Worm (Caenorhabditis elegans) whole organism, L1 larva: ENCODE results near the gene tpra-1.

Source experiments
- C04F5.9 ChIP-seq: sonication (generic microtip); optimal IDR thresholded peaks from 2 replicates; lab custom pipeline; 2016; ENCODE audit warnings: missing genetic modification characterization, missing compliant biosample characterization
- C16A3.4 ChIP-seq: fragments of 150-350 bp; optimal IDR thresholded peaks from 2 replicates; lab custom pipeline; 2014; ENCODE audit warnings: missing biosample characterization, missing genetic modification characterization
- alr-1 ChIP-seq: fragments of 200-800 bp; sonication (Bioruptor generic); optimal IDR thresholded peaks from 2 replicates; lab custom pipeline; 2018; ENCODE audit warnings: borderline replicate concordance, mild to moderate bottlenecking, missing genetic modification characterization, missing compliant biosample characterization
- ceh-63 ChIP-seq: fragments of 200-800 bp; sonication (Bioruptor generic); optimal IDR thresholded peaks from 2 replicates; lab custom pipeline; 2018; ENCODE audit warnings: mild to moderate bottlenecking, missing genetic modification characterization, missing compliant biosample characterization
- ceh-8 ChIP-seq: fragments of 200-800 bp; sonication (Bioruptor generic); optimal IDR thresholded peaks from 2 replicates; lab custom pipeline; 2018; ENCODE audit warnings: mild to moderate bottlenecking, missing genetic modification characterization, moderate library complexity, missing compliant biosample characterization
- ceh-88 ChIP-seq: fragments of 200-800 bp; sonication (Bioruptor generic); IDR thresholded peaks from 2 replicates; pipeline ENCODE4 v1.3.6; 2022; ENCODE audit warnings: missing genetic modification characterization, missing compliant biosample characterization
- ceh-90 ChIP-seq: sonication (generic microtip); optimal IDR thresholded peaks from 2 replicates; lab custom pipeline; 2016; ENCODE audit warnings: missing genetic modification characterization, missing compliant biosample characterization
- efl-3 ChIP-seq: fragments of 200-800 bp; sonication (Bioruptor generic); optimal IDR thresholded peaks from 2 replicates; lab custom pipeline; 2018; ENCODE audit warnings: mild to moderate bottlenecking, missing genetic modification characterization, missing compliant biosample characterization
- egl-13 ChIP-seq: sonication (generic microtip); optimal IDR thresholded peaks from 2 replicates; lab custom pipeline; 2016; ENCODE audit warnings: missing genotype, missing genetic modification reagents, missing genetic modification characterization, missing compliant biosample characterization
- egl-27 ChIP-seq, 2 experiments: fragments of 150-350 bp in 1 of 2; sonication (generic microtip); optimal IDR thresholded peaks; 3 replicates each; lab custom pipeline; 2017 to 2018; ENCODE audit warnings: missing biosample characterization in 2 of 2, missing genetic modification characterization in 2 of 2, missing genetic modification reagents in 2 of 2
- fkh-10 ChIP-seq: sonication (generic microtip); optimal IDR thresholded peaks from 2 replicates; lab custom pipeline; 2017; ENCODE audit warnings: missing biosample characterization, missing genetic modification reagents, missing genetic modification characterization
- fkh-8 ChIP-seq: sonication (generic microtip); optimal IDR thresholded peaks from 2 replicates; lab custom pipeline; 2016; ENCODE audit warnings: mild to moderate bottlenecking, missing genetic modification characterization, missing compliant biosample characterization
- hlh-4 ChIP-seq: sonication (generic microtip); optimal IDR thresholded peaks from 2 replicates; lab custom pipeline; 2016; ENCODE audit warnings: mild to moderate bottlenecking, missing genetic modification characterization, missing compliant biosample characterization
- hpl-2 ChIP-seq: fragments of 150-350 bp; optimal IDR thresholded peaks from 2 replicates; lab custom pipeline; 2014; ENCODE audit warnings: missing biosample characterization, missing genetic modification reagents, missing genetic modification characterization
- irx-1 ChIP-seq: sonication (generic microtip); optimal IDR thresholded peaks from 2 replicates; lab custom pipeline; 2016; ENCODE audit warnings: missing genetic modification characterization, missing compliant biosample characterization
- lin-13 ChIP-seq: fragments of 150-350 bp; optimal IDR thresholded peaks from 2 replicates; lab custom pipeline; 2014; ENCODE audit warnings: missing biosample characterization, missing genetic modification reagents, missing genetic modification characterization
- lin-14 ChIP-seq: fragments of 200-800 bp; sonication (Bioruptor generic); optimal IDR thresholded peaks from 2 replicates; lab custom pipeline; 2018; ENCODE audit warnings: mild to moderate bottlenecking, missing genetic modification characterization, moderate library complexity, missing compliant biosample characterization
- lin-15B ChIP-seq: fragments of 150-350 bp; sonication (generic microtip); optimal IDR thresholded peaks from 3 replicates; lab custom pipeline; 2014; ENCODE audit warnings: missing biosample characterization, missing genetic modification characterization
- lin-35 ChIP-seq, 2 experiments: fragments of 150-350 bp; optimal IDR thresholded peaks; 2 replicates each; lab custom pipeline; 2014; ENCODE audit warnings: missing biosample characterization in 2 of 2, missing genetic modification characterization in 2 of 2, missing genetic modification reagents in 2 of 2
- lsy-2 ChIP-seq, 2 experiments: fragments of 150-350 bp; optimal IDR thresholded peaks; 2 replicates each; lab custom pipeline; 2014; ENCODE audit warnings: missing biosample characterization in 2 of 2, missing genetic modification characterization in 2 of 2
- mab-9 ChIP-seq: fragments of 200-800 bp; sonication (Bioruptor generic); IDR thresholded peaks from 2 replicates; pipeline ENCODE4 v1.3.6; 2022; ENCODE audit warnings: missing genetic modification reagents, missing genetic modification characterization, missing compliant biosample characterization
- mdl-1 ChIP-seq, 2 experiments: fragments of 150-350 bp; optimal IDR thresholded peaks; 2 replicates each; lab custom pipeline; 2014 to 2017; ENCODE audit warnings: missing biosample characterization in 2 of 2, missing genetic modification characterization in 2 of 2, inconsistent platforms in 1 of 2
- mef-2 ChIP-seq: fragments of 150-350 bp; optimal IDR thresholded peaks from 2 replicates; lab custom pipeline; 2014; ENCODE audit warnings: missing biosample characterization, missing genetic modification characterization
- mep-1 ChIP-seq: fragments of 150-350 bp; optimal IDR thresholded peaks from 2 replicates; lab custom pipeline; 2014; ENCODE audit warnings: missing biosample characterization, missing genetic modification characterization
- nhr-19 ChIP-seq: fragments of 200-800 bp; sonication (Bioruptor generic); conservative IDR thresholded peaks from 2 replicates; pipeline ENCODE4 v1.3.6; 2022; ENCODE audit warnings: missing genetic modification characterization, missing compliant biosample characterization
- nhr-28 ChIP-seq: fragments of 150-350 bp; optimal IDR thresholded peaks from 2 replicates; lab custom pipeline; 2014; ENCODE audit warnings: missing biosample characterization, missing genetic modification characterization
- nhr-76 ChIP-seq: sonication (generic microtip); optimal IDR thresholded peaks from 2 replicates; lab custom pipeline; 2017; ENCODE audit warnings: missing biosample characterization, missing genetic modification characterization
- nhr-84 ChIP-seq: sonication (generic microtip); optimal IDR thresholded peaks from 2 replicates; lab custom pipeline; 2017; ENCODE audit warnings: missing biosample characterization, missing genetic modification characterization
- nhr-90 ChIP-seq: sonication (generic microtip); optimal IDR thresholded peaks from 2 replicates; lab custom pipeline; 2016; ENCODE audit warnings: mild to moderate bottlenecking, missing genetic modification characterization, missing compliant biosample characterization; ENCODE audit not compliant: poor library complexity
- rnt-1 ChIP-seq: sonication (generic microtip); optimal IDR thresholded peaks from 2 replicates; lab custom pipeline; 2016; ENCODE audit warnings: mild to moderate bottlenecking, missing genetic modification characterization, moderate library complexity, missing compliant biosample characterization
- snu-23 ChIP-seq: sonication (generic microtip); optimal IDR thresholded peaks from 2 replicates; lab custom pipeline; 2016; ENCODE audit warnings: missing genetic modification characterization, missing compliant biosample characterization
- sox-4 ChIP-seq: sonication (generic microtip); optimal IDR thresholded peaks from 2 replicates; lab custom pipeline; 2016; ENCODE audit warnings: missing genetic modification characterization, missing compliant biosample characterization
- sptf-1 ChIP-seq: fragments of 150-350 bp; optimal IDR thresholded peaks from 2 replicates; lab custom pipeline; 2014; ENCODE audit warnings: missing biosample characterization, missing genetic modification characterization
- tbx-2 ChIP-seq: sonication (generic microtip); optimal IDR thresholded peaks from 2 replicates; lab custom pipeline; 2016; ENCODE audit warnings: missing genetic modification characterization, missing compliant biosample characterization
- tlp-1 ChIP-seq: fragments of 150-350 bp; optimal IDR thresholded peaks from 2 replicates; lab custom pipeline; 2014; ENCODE audit warnings: missing biosample characterization, missing genetic modification characterization
- unc-130 ChIP-seq: fragments of 150-350 bp; optimal IDR thresholded peaks from 2 replicates; lab custom pipeline; 2017; ENCODE audit warnings: missing biosample characterization, missing genetic modification characterization, inconsistent platforms
- unc-98 ChIP-seq: fragments of 200-800 bp; sonication (Bioruptor generic); IDR thresholded peaks from 2 replicates; pipeline ENCODE4 v1.3.6; 2022; ENCODE audit warnings: missing genetic modification characterization, missing compliant biosample characterization
- vab-15 ChIP-seq: sonication (generic microtip); optimal IDR thresholded peaks from 2 replicates; lab custom pipeline; 2017; ENCODE audit warnings: missing genotype, mild to moderate bottlenecking, missing genetic modification characterization, missing compliant biosample characterization
- xbp-1 ChIP-seq: sonication (generic microtip); optimal IDR thresholded peaks from 2 replicates; lab custom pipeline; 2016; ENCODE audit warnings: missing genetic modification characterization, missing compliant biosample characterization
- zag-1 ChIP-seq: fragments of 150-350 bp; optimal IDR thresholded peaks from 2 replicates; lab custom pipeline; 2014; ENCODE audit warnings: missing biosample characterization, missing genetic modification characterization
- zip-4 ChIP-seq: fragments of 200-800 bp; sonication (Bioruptor generic); optimal IDR thresholded peaks from 2 replicates; lab custom pipeline; 2018; ENCODE audit warnings: mild to moderate bottlenecking, missing genetic modification characterization, moderate library complexity, missing compliant biosample characterization
- ztf-11 ChIP-seq, 2 experiments: sonication (generic microtip); optimal IDR thresholded peaks; 2 replicates each; lab custom pipeline; 2016 to 2017; ENCODE audit warnings: missing genetic modification characterization in 2 of 2, missing biosample characterization in 1 of 2, missing compliant biosample characterization in 1 of 2

tpra-1 gene

ce11 chrIV:8925990-8926389, 30.3 kb upstream of the tpra-1 start, which contains the start of the genes D1046.2 and cfim-2 (continued):
- TF ChIP-seq hlh-4 = no peak
- peak; percentile 28 for TF ChIP-seq C16A3.4 (tag; lab: Kevin White, UChicago)
- TF ChIP-seq ceh-63 (GFP tag; lab: Kevin White, UChicago) = no peak
- TF ChIP-seq sptf-1 (tag; lab: Kevin White, UChicago) = no peak
- no peak for TF ChIP-seq nhr-90
- peak; percentile 4 for TF ChIP-seq lin-14 (GFP tag; lab: Kevin White, UChicago)
- TF ChIP-seq unc-98 (GFP tag; lab: Robert Waterston, UW) = no peak
- TF ChIP-seq ztf-11 (tag; optimal IDR thresholded peaks at IDR 0.05; lab: Kevin White, UChicago) = no peak
- TF ChIP-seq alr-1 (tag; lab: Kevin White, UChicago) = no peak
- peak in 1 of 2 experiments; percentile 48 for TF ChIP-seq lin-35 (GFP tag; optimal IDR thresholded peaks at IDR 0.05; lab: Kevin White, UChicago)
- TF ChIP-seq nhr-28 (tag; lab: Kevin White, UChicago) = no peak
- TF ChIP-seq lsy-2 (tag; optimal IDR thresholded peaks at IDR 0.05; lab: Kevin White, UChicago) = peak in 1 of 2 experiments; percentile 64
- no peak for TF ChIP-seq lin-13 (GFP tag; lab: Kevin White, UChicago)
- no peak for TF ChIP-seq ceh-90
- no peak for TF ChIP-seq egl-27 (tag; optimal IDR thresholded peaks at IDR 0.05; lab: Kevin White, UChicago)
- TF ChIP-seq rnt-1 (tag; lab: Kevin White, UChicago) = no peak
- no peak for TF ChIP-seq C04F5.9
- no peak for TF ChIP-seq tbx-2
- TF ChIP-seq nhr-84 = no peak
- TF ChIP-seq snu-23 (GFP tag; lab: Kevin White, UChicago) = peak; percentile 37
- TF ChIP-seq mef-2 = no peak
- no peak for TF ChIP-seq ceh-88 (GFP tag; lab: Robert Waterston, UW)
- no peak for TF ChIP-seq nhr-76 (tag; lab: Kevin White, UChicago)
- TF ChIP-seq zag-1 (tag; lab: Kevin White, UChicago) = no peak
- no peak for TF ChIP-seq mab-9
- no peak for TF ChIP-seq vab-15 (tag; lab: Kevin White, UChicago)
- TF ChIP-seq ceh-8 (GFP tag; lab: Kevin White, UChicago) = no peak
- TF ChIP-seq unc-130 (tag; lab: Kevin White, UChicago) = peak; percentile 47
- TF ChIP-seq fkh-8 (tag; lab: Kevin White, UChicago) = no peak
- no peak for TF ChIP-seq irx-1 (tag; lab: Kevin White, UChicago)

DNA sequence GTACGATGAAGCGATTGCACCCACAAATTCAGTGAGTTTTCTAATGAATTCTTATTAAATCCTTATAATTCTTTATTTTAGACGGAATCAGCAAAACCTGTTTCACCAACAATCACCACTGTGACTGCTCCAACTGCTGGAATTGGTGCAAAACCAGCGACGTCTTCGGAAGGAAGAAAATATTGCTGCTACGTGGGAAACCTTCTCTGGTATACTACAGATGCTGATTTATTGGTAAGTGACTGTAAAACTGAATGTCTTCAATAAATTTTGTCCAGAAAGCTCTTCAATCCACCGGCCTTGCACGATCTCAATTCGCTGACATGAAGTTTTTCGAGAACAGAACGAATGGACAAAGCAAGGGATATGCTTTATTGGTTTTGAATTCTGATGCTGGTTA, 29.8 kb upstream of the tpra-1 start:
- TF ChIP-seq irx-1 (tag; lab: Kevin White, UChicago) (no peak), efl-3 (GFP tag; lab: Kevin White, UChicago) (no peak), unc-130 (tag; lab: Kevin White, UChicago) (no peak), zip-4 (no peak), fkh-8 (tag; lab: Kevin White, UChicago) (no peak), unc-98 (GFP tag; lab: Robert Waterston, UW) (no peak), sox-4 (tag; lab: Kevin White, UChicago) (no peak), nhr-76 (tag; lab: Kevin White, UChicago) (no peak), lin-15B (tag; lab: Kevin White, UChicago) (no peak), egl-13 (tag; lab: Kevin White, UChicago) (no peak), tlp-1 (tag; lab: Kevin White, UChicago) (no peak), lin-13 (GFP tag; lab: Kevin White, UChicago) (no peak), xbp-1 (tag; lab: Kevin White, UChicago) (no peak), hpl-2 (no peak), mdl-1 (tag; optimal IDR thresholded peaks at IDR 0.05; lab: Kevin White, UChicago) (no peak), fkh-10 (no peak), mep-1 (tag; lab: Kevin White, UChicago) (no peak), tbx-2 (no peak), nhr-19 (no peak)
